Fruit fly (Drosophila melanogaster) whole organism, embryonic: ENCODE data around the gene CG7568.

Experiments
- ATbp ChIP-seq: fragments of 200-800 bp; sonication (Bioruptor generic); optimal IDR thresholded peaks from 2 replicates; lab custom pipeline; 2017; ENCODE audit warnings: missing biosample characterization, mild to moderate bottlenecking, missing genetic modification characterization, missing genetic modification reagents
- Aef1 ChIP-seq: fragments of 200-800 bp; sonication (Bioruptor generic); IDR thresholded peaks from 3 replicates; pipeline ENCODE4 v1.3.6; 2022; ENCODE audit warnings: missing biosample characterization, missing genetic modification characterization
- Awh ChIP-seq: fragments of 200-800 bp; sonication (Bioruptor generic); IDR thresholded peaks from 2 replicates; pipeline ENCODE4, ENCODE4 v1.3.6; 2022; ENCODE audit warnings: missing biosample characterization, missing genetic modification characterization
- CG10267 ChIP-seq: fragments of 200-800 bp; sonication (Bioruptor generic); optimal IDR thresholded peaks from 2 replicates; lab custom pipeline; 2018; ENCODE audit warnings: missing biosample characterization, mild to moderate bottlenecking, missing genetic modification characterization, moderate library complexity
- CG10431 ChIP-seq: fragments of 200-800 bp; sonication (Bioruptor generic); optimal IDR thresholded peaks from 3 replicates; lab custom pipeline; 2018; ENCODE audit warnings: missing biosample characterization, mild to moderate bottlenecking, missing genetic modification characterization
- CG10565 ChIP-seq: fragments of 200-800 bp; sonication (Bioruptor generic); optimal IDR thresholded peaks from 3 replicates; lab custom pipeline; 2016; ENCODE audit warnings: missing biosample characterization, mild to moderate bottlenecking, missing genetic modification characterization
- CG12942 ChIP-seq: fragments of 200-800 bp; sonication (Bioruptor generic); optimal IDR thresholded peaks from 3 replicates; lab custom pipeline; 2016; ENCODE audit warnings: missing biosample characterization, missing genetic modification characterization
- CG13296 ChIP-seq: fragments of 200-800 bp; sonication (Bioruptor generic); optimal IDR thresholded peaks from 3 replicates; lab custom pipeline; 2018; ENCODE audit warnings: missing biosample characterization, mild to moderate bottlenecking, missing genetic modification characterization
- CG13624 ChIP-seq: fragments of 200-800 bp; sonication (Bioruptor generic); optimal IDR thresholded peaks from 2 replicates; lab custom pipeline; 2016; ENCODE audit warnings: missing biosample characterization, missing genetic modification characterization
- CG14050 ChIP-seq: fragments of 200-800 bp; sonication (Bioruptor generic); IDR thresholded peaks from 3 replicates; pipeline ENCODE4 v1.3.6; 2022; ENCODE audit warnings: missing biosample characterization, missing genetic modification characterization
- CG15011 ChIP-seq: fragments of 200-800 bp; sonication (Bioruptor generic); optimal IDR thresholded peaks from 3 replicates; lab custom pipeline; 2018; ENCODE audit warnings: missing biosample characterization, mild to moderate bottlenecking, missing genetic modification characterization
- CG15479 ChIP-seq: fragments of 200-800 bp; sonication (Bioruptor generic); optimal IDR thresholded peaks from 3 replicates; lab custom pipeline; 2019; ENCODE audit warnings: missing biosample characterization, mild to moderate bottlenecking, missing genetic modification characterization, moderate library complexity
- CG17568 ChIP-seq: fragments of 200-800 bp; sonication (Bioruptor generic); optimal IDR thresholded peaks from 2 replicates; lab custom pipeline; 2018; ENCODE audit warnings: missing biosample characterization, mild to moderate bottlenecking, missing genetic modification characterization, moderate library complexity
- CG1832 ChIP-seq: fragments of 200-800 bp; sonication (Bioruptor generic); optimal IDR thresholded peaks from 2 replicates; lab custom pipeline; 2017; ENCODE audit warnings: missing biosample characterization, mild to moderate bottlenecking, missing genetic modification characterization, inconsistent platforms
- CG2202 ChIP-seq: fragments of 200-800 bp; sonication (Bioruptor generic); optimal IDR thresholded peaks from 2 replicates; lab custom pipeline; 2018; ENCODE audit warnings: missing biosample characterization, mild to moderate bottlenecking, missing genetic modification characterization
- CG2678 ChIP-seq: fragments of 200-800 bp; sonication (Bioruptor generic); optimal IDR thresholded peaks from 3 replicates; lab custom pipeline; 2019; ENCODE audit warnings: missing biosample characterization, mild to moderate bottlenecking, missing genetic modification characterization, moderate library complexity
- CG2875 ChIP-seq: fragments of 200-800 bp; sonication (Bioruptor generic); optimal IDR thresholded peaks from 2 replicates; lab custom pipeline; 2017; ENCODE audit warnings: missing biosample characterization, mild to moderate bottlenecking, missing genetic modification characterization, missing genetic modification reagents
- CG4282 ChIP-seq: fragments of 200-800 bp; sonication (Bioruptor generic); optimal IDR thresholded peaks from 2 replicates; lab custom pipeline; 2016; ENCODE audit warnings: missing biosample characterization, missing genetic modification characterization
- CG4730 ChIP-seq: fragments of 200-800 bp; sonication (Bioruptor generic); IDR thresholded peaks from 2 replicates; pipeline ENCODE4 v1.3.6; 2022; ENCODE audit warnings: missing biosample characterization, missing genetic modification characterization
- CG7556 ChIP-seq: fragments of 200-800 bp; sonication (Bioruptor generic); optimal IDR thresholded peaks from 2 replicates; lab custom pipeline; 2017; ENCODE audit warnings: missing biosample characterization, mild to moderate bottlenecking, missing genetic modification characterization
- CG7745 ChIP-seq: fragments of 200-800 bp; sonication (Bioruptor generic); optimal IDR thresholded peaks from 2 replicates; lab custom pipeline; 2018; ENCODE audit warnings: missing biosample characterization, mild to moderate bottlenecking, missing genetic modification characterization, moderate library complexity
- CG8359 ChIP-seq: fragments of 200-800 bp; sonication (Bioruptor generic); optimal IDR thresholded peaks from 2 replicates; lab custom pipeline; 2017; ENCODE audit warnings: missing biosample characterization, mild to moderate bottlenecking, missing genetic modification characterization, borderline replicate concordance
- D19A ChIP-seq: fragments of 200-800 bp; optimal IDR thresholded peaks from 3 replicates; lab custom pipeline; 2019; ENCODE audit warnings: missing biosample characterization, mild to moderate bottlenecking, missing genetic modification characterization, moderate library complexity
- H15 ChIP-seq: fragments of 200-800 bp; sonication (Bioruptor generic); IDR thresholded peaks from 3 replicates; pipeline ENCODE4 v1.3.6; 2022; ENCODE audit warnings: missing biosample characterization, missing genetic modification characterization
- HmgZ ChIP-seq: fragments of 200-800 bp; sonication (Bioruptor generic); optimal IDR thresholded peaks from 2 replicates; lab custom pipeline; 2018; ENCODE audit warnings: missing biosample characterization, mild to moderate bottlenecking, missing genetic modification characterization
- Hr39 ChIP-seq: fragments of >200 bp; optimal IDR thresholded peaks from 2 replicates; lab custom pipeline; 2017
- Mad ChIP-seq: fragments of 200-800 bp; sonication (Bioruptor generic); optimal IDR thresholded peaks from 2 replicates; lab custom pipeline; 2016; ENCODE audit warnings: missing biosample characterization, missing genetic modification characterization
- Max ChIP-seq: fragments of 200-800 bp; sonication (Bioruptor generic); optimal IDR thresholded peaks from 2 replicates; lab custom pipeline; 2016; ENCODE audit warnings: missing biosample characterization, mild to moderate bottlenecking, missing genetic modification characterization
- NFAT ChIP-seq: fragments of 200-800 bp; sonication (Bioruptor generic); IDR thresholded peaks from 2 replicates; pipeline ENCODE4 v1.3.6; 2022; ENCODE audit warnings: missing biosample characterization, missing genetic modification characterization
- Sry-β ChIP-seq: fragments of 200-800 bp; sonication (Bioruptor generic); optimal IDR thresholded peaks from 2 replicates; lab custom pipeline; 2018; ENCODE audit warnings: missing biosample characterization, mild to moderate bottlenecking, missing genetic modification characterization, moderate library complexity
- Taf1 ChIP-seq: fragments of 200-800 bp; sonication (Bioruptor generic); IDR thresholded peaks from 2 replicates; pipeline ENCODE4 v1.3.6; 2022; ENCODE audit warnings: missing biosample characterization, missing genetic modification characterization
- YL-1 ChIP-seq: fragments of 200-800 bp; sonication (Bioruptor generic); optimal IDR thresholded peaks from 3 replicates; lab custom pipeline; 2017; ENCODE audit warnings: missing biosample characterization, mild to moderate bottlenecking, missing genetic modification characterization
- amos ChIP-seq: fragments of 200-800 bp; sonication (Bioruptor generic); IDR thresholded peaks from 2 replicates; pipeline ENCODE4 v1.3.6; 2022; ENCODE audit warnings: missing biosample characterization, missing genetic modification characterization; ENCODE audit not compliant: partially characterized antibody
- ap ChIP-seq: fragments of 200-800 bp; sonication (Bioruptor generic); IDR thresholded peaks from 2 replicates; pipeline ENCODE4 v1.3.6; 2022; ENCODE audit warnings: missing biosample characterization, missing genetic modification characterization
- br ChIP-seq: fragments of >200 bp; optimal IDR thresholded peaks from 2 replicates; lab custom pipeline; 2017
- chif ChIP-seq, 2 experiments: fragments of 200-800 bp; sonication (Bioruptor generic); optimal IDR thresholded peaks; 3 replicates each; lab custom pipeline; 2016; ENCODE audit warnings: missing biosample characterization in 2 of 2, missing genetic modification characterization in 2 of 2
- da ChIP-seq: fragments of 200-800 bp; sonication (Bioruptor generic); optimal IDR thresholded peaks from 2 replicates; lab custom pipeline; 2016; ENCODE audit warnings: missing biosample characterization, missing genetic modification characterization
- dysf ChIP-seq: fragments of 200-800 bp; sonication (Bioruptor generic); IDR thresholded peaks from 3 replicates; pipeline ENCODE4 v1.3.6; 2022; ENCODE audit warnings: missing biosample characterization, missing genetic modification characterization
- fd102C ChIP-seq: fragments of 200-800 bp; sonication (Bioruptor generic); optimal IDR thresholded peaks from 2 replicates; lab custom pipeline; 2018; ENCODE audit warnings: missing biosample characterization, mild to moderate bottlenecking, missing genetic modification characterization, moderate library complexity
- fd64A ChIP-seq: fragments of 200-800 bp; sonication (Bioruptor generic); optimal IDR thresholded peaks from 3 replicates; lab custom pipeline; 2018; ENCODE audit warnings: missing biosample characterization, mild to moderate bottlenecking, missing genetic modification characterization
- gsb-n ChIP-seq: fragments of 200-800 bp; sonication (Bioruptor generic); optimal IDR thresholded peaks from 3 replicates; lab custom pipeline; 2018; ENCODE audit warnings: missing biosample characterization, mild to moderate bottlenecking, missing genetic modification characterization
- insv ChIP-seq, 2 experiments: fragments of 200-800 bp; sonication (Bioruptor generic); optimal IDR thresholded peaks; 3 replicates each; lab custom pipeline; 2016 to 2018; ENCODE audit warnings: missing biosample characterization in 2 of 2, missing genetic modification characterization in 2 of 2
- kni ChIP-seq: fragments of 200-800 bp; sonication (Bioruptor generic); optimal IDR thresholded peaks from 3 replicates; lab custom pipeline; 2017; ENCODE audit warnings: mild to moderate bottlenecking, missing biosample characterization, missing genetic modification reagents, missing genetic modification characterization
- nau ChIP-seq: fragments of 200-800 bp; sonication (Bioruptor generic); optimal IDR thresholded peaks from 3 replicates; lab custom pipeline; 2017; ENCODE audit warnings: missing biosample characterization, mild to moderate bottlenecking, missing genetic modification characterization, missing genetic modification reagents
- pb ChIP-seq: fragments of 200-800 bp; sonication (Bioruptor generic); optimal IDR thresholded peaks from 3 replicates; lab custom pipeline; 2016; ENCODE audit warnings: missing biosample characterization, missing genetic modification characterization
- pzg ChIP-seq: fragments of 200-800 bp; sonication (Bioruptor generic); optimal IDR thresholded peaks from 3 replicates; lab custom pipeline; 2018; ENCODE audit warnings: missing biosample characterization, mild to moderate bottlenecking, missing genetic modification characterization, moderate library complexity
- trh ChIP-seq: fragments of 200-800 bp; sonication (Bioruptor generic); optimal IDR thresholded peaks from 2 replicates; lab custom pipeline; 2016; ENCODE audit warnings: missing biosample characterization, missing genetic modification characterization
- unc-4 ChIP-seq: fragments of 200-800 bp; sonication (Bioruptor generic); IDR thresholded peaks from 2 replicates; pipeline ENCODE4 v1.3.6; 2022; ENCODE audit warnings: missing biosample characterization, missing genetic modification characterization; ENCODE audit not compliant: partially characterized antibody
- unpg ChIP-seq: fragments of 200-800 bp; sonication (Bioruptor generic); optimal IDR thresholded peaks from 3 replicates; lab custom pipeline; 2018; ENCODE audit warnings: missing biosample characterization, mild to moderate bottlenecking, missing genetic modification characterization, moderate library complexity
- vnd ChIP-seq: fragments of 200-800 bp; sonication (Bioruptor generic); IDR thresholded peaks from 3 replicates; pipeline ENCODE4 v1.3.6; 2022; ENCODE audit warnings: missing biosample characterization, missing genetic modification characterization; ENCODE audit not compliant: partially characterized antibody
- vvl ChIP-seq: fragments of 200-800 bp; sonication (Bioruptor generic); IDR thresholded peaks from 2 replicates; pipeline ENCODE4 v1.3.6; 2022; ENCODE audit warnings: missing biosample characterization, missing genetic modification characterization

The CG7568 gene

DNA sequence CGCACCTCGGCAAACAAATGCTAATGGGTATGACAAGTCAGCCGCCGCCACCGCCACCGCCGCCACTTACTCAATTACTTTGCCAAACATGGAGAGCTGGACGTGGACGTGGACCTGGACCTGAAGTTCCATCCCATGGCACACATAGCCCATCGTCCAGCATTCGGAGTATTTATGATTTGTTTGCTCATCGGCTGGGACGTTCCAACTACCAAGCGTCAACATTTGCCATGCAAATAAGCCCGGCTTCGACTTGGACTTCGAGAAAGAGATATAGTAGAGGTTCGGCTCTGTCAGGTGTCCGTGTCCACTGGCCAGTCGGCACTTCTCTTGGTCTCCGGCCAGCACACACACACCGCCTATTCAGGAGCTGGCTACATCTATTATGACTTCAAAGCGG, 51.9 kb downstream of the CG7568 start (continued):
- no peak for TF ChIP-seq unc-4 (GFP tag; lab: Robert Waterston, UW)
- no peak for TF ChIP-seq CG4730 (GFP tag; lab: Robert Waterston, UW)
- TF ChIP-seq CG12942 (GFP tag; lab: Kevin White, UChicago) = no peak
- TF ChIP-seq da (GFP tag; lab: Kevin White, UChicago) = no peak
- TF ChIP-seq NFAT (GFP tag; lab: Robert Waterston, UW) = no peak
- no peak for TF ChIP-seq CG10267
- TF ChIP-seq vnd (GFP tag; lab: Robert Waterston, UW) = no peak
- TF ChIP-seq dysf (GFP tag; lab: Robert Waterston, UW) = 0 out of 3 replicates have a peak, but pooled peaks have one; percentile 20
- TF ChIP-seq CG13624 = no peak
- peak; percentile 49 for TF ChIP-seq kni (GFP tag; lab: Kevin White, UChicago)
- TF ChIP-seq ATbp (GFP tag; lab: Kevin White, UChicago) = peak; percentile 46
- TF ChIP-seq pzg = no peak
- no peak for TF ChIP-seq CG13296 (GFP tag; lab: Kevin White, UChicago)
- TF ChIP-seq pb = no peak
- no peak for TF ChIP-seq Hr39
- no peak for TF ChIP-seq CG7745 (tag; lab: Kevin White, UChicago)
- no peak for TF ChIP-seq fd64A (GFP tag; lab: Kevin White, UChicago)
- peak; percentile 17 for TF ChIP-seq CG2202 (tag; lab: Kevin White, UChicago)
- TF ChIP-seq H15 (GFP tag; lab: Robert Waterston, UW) = no peak
- no peak for TF ChIP-seq unpg
- TF ChIP-seq CG2678 = peak; percentile 10
- TF ChIP-seq fd102C = peak; percentile 60
- TF ChIP-seq CG15011 (GFP tag; lab: Kevin White, UChicago) = no peak
- no peak for TF ChIP-seq D19A (tag; lab: Kevin White, UChicago)
- TF ChIP-seq Sry-β (GFP tag; lab: Kevin White, UChicago) = no peak
- peak in 1 of 2 experiments; percentile 29 for TF ChIP-seq chif (GFP tag; optimal IDR thresholded peaks at IDR 0.05; lab: Kevin White, UChicago)
- TF ChIP-seq amos (GFP tag; lab: Robert Waterston, UW) = no peak
- TF ChIP-seq YL-1 (GFP tag; lab: Kevin White, UChicago) = no peak
- TF ChIP-seq Awh = no peak
- no peak for TF ChIP-seq vvl (GFP tag; lab: Robert Waterston, UW)
- no peak for TF ChIP-seq br
- no peak for TF ChIP-seq nau (GFP tag; lab: Kevin White, UChicago)
- no peak for TF ChIP-seq ap
- no peak for TF ChIP-seq CG1832 (GFP tag; lab: Kevin White, UChicago)
- TF ChIP-seq CG14050 = no peak
- TF ChIP-seq gsb-n (tag; lab: Kevin White, UChicago) = peak; percentile 16
- TF ChIP-seq trh (GFP tag; lab: Kevin White, UChicago) = no peak
- peak; percentile 35 for TF ChIP-seq CG8359 (GFP tag; lab: Kevin White, UChicago)
- no peak for TF ChIP-seq CG10431 (GFP tag; lab: Kevin White, UChicago)
- no peak for TF ChIP-seq Mad (GFP tag; lab: Kevin White, UChicago)
- peak; percentile 31 for TF ChIP-seq CG15479 (GFP tag; lab: Kevin White, UChicago)
- no peak for TF ChIP-seq CG10565
- TF ChIP-seq Taf1 = no peak
- TF ChIP-seq Aef1 (GFP tag; lab: Robert Waterston, UW) = no peak
- no peak for TF ChIP-seq insv (GFP tag; optimal IDR thresholded peaks at IDR 0.05; lab: Kevin White, UChicago)
- TF ChIP-seq CG4282 (GFP tag; lab: Kevin White, UChicago) = no peak
- TF ChIP-seq CG17568 (GFP tag; lab: Kevin White, UChicago) = peak; percentile 4
- no peak for TF ChIP-seq CG7556
- peak; percentile 23 for TF ChIP-seq CG2875 (GFP tag; lab: Kevin White, UChicago)
- TF ChIP-seq Max (GFP tag; lab: Kevin White, UChicago) = no peak
- no peak for TF ChIP-seq HmgZ
